Worm (Caenorhabditis elegans) whole organism, L4 larva: ENCODE data around the gene H02F09.2.

Experiments used
- F44E2.7 ChIP-seq: fragments of 200-800 bp; sonication (Bioruptor generic); IDR thresholded peaks from 2 replicates; pipeline ENCODE4 v2.1.2; 2022; ENCODE audit warnings: missing genetic modification characterization, missing compliant biosample characterization
- Y105C5A.15 ChIP-seq: fragments of 200-800 bp; sonication (Bioruptor generic); IDR thresholded peaks from 2 replicates; pipeline ENCODE4 v1.3.6; 2022; ENCODE audit warnings: missing genetic modification characterization, missing compliant biosample characterization
- Y5F2A.4 ChIP-seq: fragments of 200-800 bp; sonication (Bioruptor generic); optimal IDR thresholded peaks from 2 replicates; lab custom pipeline; 2018; ENCODE audit warnings: mild to moderate bottlenecking, missing genetic modification characterization, missing compliant biosample characterization
- Y75B8A.6 ChIP-seq: fragments of 200-800 bp; sonication (Bioruptor generic); IDR thresholded peaks from 2 replicates; pipeline ENCODE4 v1.3.6; 2022; ENCODE audit warnings: missing genetic modification reagents, missing genetic modification characterization, missing compliant biosample characterization
- aly-2 ChIP-seq: sonication (generic microtip); optimal IDR thresholded peaks from 2 replicates; lab custom pipeline; 2018; ENCODE audit warnings: missing biosample characterization, missing genetic modification characterization
- attf-4 ChIP-seq: sonication (generic microtip); optimal IDR thresholded peaks from 3 replicates; lab custom pipeline; 2017; ENCODE audit warnings: missing biosample characterization, missing genetic modification characterization
- ces-1 ChIP-seq: fragments of 150-350 bp; sonication (generic microtip); optimal IDR thresholded peaks from 4 replicates; lab custom pipeline; 2014; ENCODE audit warnings: missing biosample characterization, missing genetic modification reagents, missing genetic modification characterization
- cey-2 ChIP-seq: sonication (generic microtip); optimal IDR thresholded peaks from 3 replicates; lab custom pipeline; 2017; ENCODE audit warnings: missing genetic modification characterization, mild to moderate bottlenecking, missing compliant biosample characterization, antibody characterized with exemption, borderline replicate concordance; ENCODE audit not compliant: insufficient read depth
- daf-12 ChIP-seq: fragments of 150-350 bp; optimal IDR thresholded peaks from 2 replicates; lab custom pipeline; 2014; ENCODE audit warnings: missing biosample characterization, missing genetic modification reagents, missing genetic modification characterization
- daf-16 ChIP-seq, 3 experiments: sonication (generic microtip); optimal IDR thresholded peaks; 2 replicates each; lab custom pipeline; 2016 to 2017; ENCODE audit warnings: missing genetic modification characterization in 3 of 3, missing genetic modification reagents in 3 of 3, mild to moderate bottlenecking in 2 of 3, missing compliant biosample characterization in 2 of 3, missing biosample characterization in 1 of 3, moderate library complexity in 1 of 3
- dmd-6 ChIP-seq: fragments of 200-800 bp; sonication (Bioruptor generic); IDR thresholded peaks from 2 replicates; pipeline ENCODE4 v1.3.6; 2022; ENCODE audit warnings: missing genetic modification reagents, missing genetic modification characterization, missing compliant biosample characterization
- dmd-8 ChIP-seq: fragments of 200-800 bp; sonication (Bioruptor generic); IDR thresholded peaks from 2 replicates; pipeline ENCODE4 v1.3.6; 2022; ENCODE audit warnings: missing genetic modification characterization, missing compliant biosample characterization
- duxl-1 ChIP-seq: sonication (generic microtip); optimal IDR thresholded peaks from 2 replicates; lab custom pipeline; 2016; ENCODE audit warnings: mild to moderate bottlenecking, missing genetic modification characterization, moderate library complexity, missing compliant biosample characterization; ENCODE audit not compliant: poor library complexity
- egl-27 ChIP-seq: sonication (generic microtip); optimal IDR thresholded peaks from 3 replicates; lab custom pipeline; 2017; ENCODE audit warnings: missing biosample characterization, missing genetic modification reagents, missing genetic modification characterization
- gei-8 ChIP-seq: fragments of 200-800 bp; sonication (Bioruptor generic); optimal IDR thresholded peaks from 2 replicates; lab custom pipeline; 2018; ENCODE audit warnings: mild to moderate bottlenecking, missing genetic modification characterization, missing compliant biosample characterization
- hif-1 ChIP-seq, 2 experiments: sonication (generic microtip); optimal IDR thresholded peaks; 2 replicates each; lab custom pipeline; 2016 to 2017; ENCODE audit warnings: missing compliant biosample characterization in 2 of 2, missing genetic modification characterization in 2 of 2, missing genetic modification reagents in 2 of 2, missing genotype in 2 of 2, mild to moderate bottlenecking in 1 of 2
- hlh-11 ChIP-seq: fragments of 200-800 bp; sonication (Bioruptor generic); optimal IDR thresholded peaks from 2 replicates; lab custom pipeline; 2018; ENCODE audit warnings: mild to moderate bottlenecking, missing genetic modification characterization, missing compliant biosample characterization
- hlh-30 ChIP-seq: sonication (generic microtip); optimal IDR thresholded peaks from 2 replicates; lab custom pipeline; 2017; ENCODE audit warnings: antibody characterized with exemption, mild to moderate bottlenecking, missing genetic modification characterization, missing compliant biosample characterization; ENCODE audit not compliant: insufficient read depth
- jun-1 ChIP-seq: fragments of 150-350 bp; optimal IDR thresholded peaks from 2 replicates; lab custom pipeline; 2014; ENCODE audit warnings: missing biosample characterization, missing genetic modification reagents, missing genetic modification characterization
- lin-1 ChIP-seq: fragments of 200-800 bp; sonication (Bioruptor generic); IDR thresholded peaks from 2 replicates; pipeline ENCODE4 v1.3.6; 2022; ENCODE audit warnings: missing genetic modification reagents, missing genetic modification characterization, missing compliant biosample characterization
- lin-13 ChIP-seq: fragments of 150-350 bp; optimal IDR thresholded peaks from 2 replicates; lab custom pipeline; 2014; ENCODE audit warnings: missing biosample characterization, missing genetic modification reagents, missing genetic modification characterization
- lin-29 ChIP-seq: fragments of 200-800 bp; sonication (Bioruptor generic); IDR thresholded peaks from 2 replicates; pipeline ENCODE4 v1.3.6; 2022; ENCODE audit warnings: missing genetic modification reagents, missing genetic modification characterization, missing compliant biosample characterization
- lir-3 ChIP-seq: sonication (generic microtip); optimal IDR thresholded peaks from 2 replicates; lab custom pipeline; 2016; ENCODE audit warnings: mild to moderate bottlenecking, missing genetic modification characterization, missing compliant biosample characterization
- mdt-29 ChIP-seq: fragments of 200-800 bp; sonication (Bioruptor generic); IDR thresholded peaks from 2 replicates; pipeline ENCODE4 v1.3.6; 2022; ENCODE audit warnings: missing genetic modification reagents, missing genetic modification characterization, missing compliant biosample characterization
- mes-2 ChIP-seq: sonication (generic microtip); optimal IDR thresholded peaks from 2 replicates; lab custom pipeline; 2016; ENCODE audit warnings: missing genotype, mild to moderate bottlenecking, missing genetic modification characterization, missing compliant biosample characterization; ENCODE audit not compliant: poor library complexity, severe bottlenecking
- mxl-2 ChIP-seq: fragments of 200-800 bp; sonication (Bioruptor generic); conservative IDR thresholded peaks from 2 replicates; pipeline ENCODE4 v1.3.6; 2022; ENCODE audit warnings: missing genetic modification reagents, missing genetic modification characterization, missing compliant biosample characterization
- nhr-10 ChIP-seq: fragments of 150-350 bp; optimal IDR thresholded peaks from 2 replicates; lab custom pipeline; 2014; ENCODE audit warnings: missing biosample characterization, missing genetic modification characterization
- nhr-11 ChIP-seq: fragments of 150-350 bp; optimal IDR thresholded peaks from 2 replicates; lab custom pipeline; 2014; ENCODE audit warnings: missing biosample characterization, missing genetic modification characterization
- nhr-111 ChIP-seq: fragments of 200-800 bp; sonication (Bioruptor generic); optimal IDR thresholded peaks from 2 replicates; lab custom pipeline; 2018; ENCODE audit warnings: mild to moderate bottlenecking, missing genetic modification characterization, missing compliant biosample characterization
- nhr-237 ChIP-seq: sonication (generic microtip); optimal IDR thresholded peaks from 2 replicates; lab custom pipeline; 2017; ENCODE audit warnings: missing biosample characterization, missing genetic modification characterization
- nhr-25 ChIP-seq: sonication (generic microtip); optimal IDR thresholded peaks from 2 replicates; lab custom pipeline; 2017; ENCODE audit warnings: missing genetic modification characterization, mild to moderate bottlenecking, missing compliant biosample characterization, antibody characterized with exemption, moderate library complexity, borderline replicate concordance; ENCODE audit not compliant: insufficient read depth
- nhr-28 ChIP-seq: fragments of 150-350 bp; optimal IDR thresholded peaks from 2 replicates; lab custom pipeline; 2014; ENCODE audit warnings: missing biosample characterization, missing genetic modification characterization
- nhr-42 ChIP-seq: fragments of 200-800 bp; sonication (Bioruptor generic); IDR thresholded peaks from 2 replicates; pipeline ENCODE4 v1.3.6; 2022; ENCODE audit warnings: missing genetic modification characterization, missing compliant biosample characterization
- nhr-48 ChIP-seq: sonication (generic microtip); optimal IDR thresholded peaks from 2 replicates; lab custom pipeline; 2016; ENCODE audit warnings: mild to moderate bottlenecking, missing genetic modification characterization, missing compliant biosample characterization
- pha-4 ChIP-seq, 2 experiments: fragments of 150-350 bp in 1 of 2; fragments of 200-800 bp in 1 of 2; sonication (Bioruptor generic) in 1 of 2; IDR thresholded peaks in 1 of 2; optimal IDR thresholded peaks in 1 of 2; 2 replicates each; pipeline versions ENCODE4 v1.3.6 to Lab custom; 2014 to 2022; ENCODE audit warnings: missing genetic modification characterization in 2 of 2, missing genetic modification reagents in 2 of 2, missing biosample characterization in 1 of 2, missing compliant biosample characterization in 1 of 2
- rbr-2 ChIP-seq: sonication (generic microtip); optimal IDR thresholded peaks from 2 replicates; lab custom pipeline; 2016; ENCODE audit warnings: missing genotype, missing genetic modification characterization, missing compliant biosample characterization
- sdz-12 ChIP-seq: fragments of 200-800 bp; sonication (Bioruptor generic); optimal IDR thresholded peaks from 2 replicates; lab custom pipeline; 2018; ENCODE audit warnings: mild to moderate bottlenecking, missing genetic modification characterization, missing compliant biosample characterization
- set-16 ChIP-seq: fragments of 200-800 bp; sonication (Bioruptor generic); IDR thresholded peaks from 2 replicates; pipeline ENCODE4 v1.3.6; 2022; ENCODE audit warnings: missing genetic modification reagents, missing genetic modification characterization, missing compliant biosample characterization
- snpc-1.2 ChIP-seq: fragments of 200-800 bp; sonication (Bioruptor generic); IDR thresholded peaks from 2 replicates; pipeline ENCODE4 v1.3.6; 2022; ENCODE audit warnings: missing genetic modification reagents, missing genetic modification characterization, missing compliant biosample characterization
- tag-97 ChIP-seq: fragments of 200-800 bp; sonication (Bioruptor generic); IDR thresholded peaks from 2 replicates; pipeline ENCODE4 v1.3.6; 2022; ENCODE audit warnings: missing genetic modification characterization, missing compliant biosample characterization
- zip-2 ChIP-seq: fragments of 150-350 bp; optimal IDR thresholded peaks from 2 replicates; lab custom pipeline; 2014; ENCODE audit warnings: missing biosample characterization, missing genetic modification characterization

Gene H02F09.2

ce11 chrX:1536138-1536537 is 35.9 kb upstream of the H02F09.2 start, which contains the start of gene K06A9.2:
Gene K06A9.2 (plus strand): TSS chrX:1536366.
- TF ChIP-seq attf-4 (tag; lab: Kevin White, UChicago), result no peak
- no peak for TF ChIP-seq ces-1
- no peak for TF ChIP-seq lir-3 (tag; lab: Kevin White, UChicago)
- no peak for TF ChIP-seq nhr-111 (GFP tag; lab: Kevin White, UChicago)
- no peak for TF ChIP-seq nhr-42 (GFP tag; lab: Robert Waterston, UW)
- no peak for TF ChIP-seq daf-12 (tag; lab: Kevin White, UChicago)
- TF ChIP-seq lin-1 (GFP tag; lab: Robert Waterston, UW), result no peak
- TF ChIP-seq daf-16 (GFP tag; optimal IDR thresholded peaks at IDR 0.05; lab: Kevin White, UChicago), result peak in 1 of 2 experiments; percentile 76
- no peak for TF ChIP-seq daf-16 (tag; optimal IDR thresholded peaks at IDR 0.05; lab: Kevin White, UChicago)
- no peak for TF ChIP-seq zip-2
- no peak for TF ChIP-seq jun-1 (tag; lab: Kevin White, UChicago)
- TF ChIP-seq egl-27 (tag; lab: Kevin White, UChicago), result no peak
- TF ChIP-seq rbr-2, result no peak
- TF ChIP-seq gei-8, result no peak
- TF ChIP-seq hlh-30 (tag; lab: Kevin White, UChicago), result peak; percentile 55
- TF ChIP-seq hif-1 (tag; optimal IDR thresholded peaks at IDR 0.05; lab: Kevin White, UChicago), result no peak
- TF ChIP-seq F44E2.7 (GFP tag; lab: Robert Waterston, UW), result no peak
- TF ChIP-seq mxl-2 (GFP tag; lab: Robert Waterston, UW), result no peak
- TF ChIP-seq mes-2 (tag; lab: Kevin White, UChicago), result no peak
- TF ChIP-seq hlh-11, result peak; percentile 56
- TF ChIP-seq sdz-12 (GFP tag; lab: Kevin White, UChicago), result no peak
- peak; percentile 85 for TF ChIP-seq nhr-11 (tag; lab: Kevin White, UChicago)
- no peak for TF ChIP-seq tag-97
- TF ChIP-seq snpc-1.2, result no peak
- no peak for TF ChIP-seq mdt-29
- peak; percentile 1 for TF ChIP-seq nhr-28 (tag; lab: Kevin White, UChicago)
- no peak for TF ChIP-seq aly-2 (tag; lab: Kevin White, UChicago)
- no peak for TF ChIP-seq Y105C5A.15 (GFP tag; lab: Robert Waterston, UW)
- TF ChIP-seq nhr-48, result no peak
- TF ChIP-seq cey-2, result no peak
- TF ChIP-seq nhr-25, result no peak
- no peak for TF ChIP-seq pha-4 (GFP tag; IDR thresholded peaks at IDR 0.05; lab: Robert Waterston, UW)
- no peak for TF ChIP-seq pha-4 (tag; optimal IDR thresholded peaks at IDR 0.05; lab: Kevin White, UChicago)
- TF ChIP-seq Y5F2A.4 (GFP tag; lab: Kevin White, UChicago), result no peak
- no peak for TF ChIP-seq lin-13 (GFP tag; lab: Kevin White, UChicago)
- no peak for TF ChIP-seq lin-29

ce11 chrX:1538830-1539229 is 33.2 kb upstream of the H02F09.2 start:
- TF ChIP-seq dmd-6 (no peak), dmd-8 (no peak), nhr-237 (tag; lab: Kevin White, UChicago) (no peak), duxl-1 (no peak), Y75B8A.6 (no peak), nhr-10 (tag; lab: Kevin White, UChicago) (no peak), set-16 (GFP tag; lab: Robert Waterston, UW) (peak; percentile 47; the same call in 1 of the 2 replicates)
